Worm (Caenorhabditis elegans): ENCODE results near the gene R05A10.8.

The R05A10.8 gene

ce11 chrIV:14137063-14137462 lies 20.9 kb downstream of the R05A10.8 start, which contains the start of gene srz-31:
Gene srz-31, plus strand, starts transcription at chrIV:14137363.
- TF ChIP-seq unc-62 (GFP tag; optimal IDR thresholded peaks at IDR 0.05), result no peak

ce11 chrIV:14133400-14133799 lies 24.6 kb downstream of the R05A10.8 start:
- no peak for TF ChIP-seq unc-62 (GFP tag; optimal IDR thresholded peaks at IDR 0.05)

ce11 chrIV:14131770-14132169 lies 26.2 kb downstream of the R05A10.8 start, which contains the start of gene srz-59:
Gene srz-59, plus strand, starts transcription at chrIV:14132070.
- no peak for TF ChIP-seq unc-62 (GFP tag; optimal IDR thresholded peaks at IDR 0.05)

ce11 chrIV:14129091-14129490 lies 28.9 kb downstream of the R05A10.8 start, which contains the start of gene srz-42:
Gene srz-42, plus strand, starts transcription at chrIV:14129391.
- no peak for TF ChIP-seq unc-62 (GFP tag; optimal IDR thresholded peaks at IDR 0.05)

- no peak for TF ChIP-seq unc-62 (GFP tag; optimal IDR thresholded peaks at IDR 0.05)
These were observed 30.0 kb downstream of the R05A10.8 start, which contains the start of gene H12I19.115 for ce11 chrIV:14127805-14128610. Gene H12I19.115, minus strand, starts transcription at chrIV:14127855.

ce11 chrIV:14123956-14124355 lies 34.0 kb downstream of the R05A10.8 start, which contains the start of gene nkcc-1:
Gene nkcc-1, minus strand, starts transcription at chrIV:14124056.
- TF ChIP-seq unc-62 (GFP tag; optimal IDR thresholded peaks at IDR 0.05), result no peak

- no peak for TF ChIP-seq unc-62 (GFP tag; optimal IDR thresholded peaks at IDR 0.05)
These were observed 38.7 kb downstream of the R05A10.8 start for ce11 chrIV:14119327-14119726.

ce11 chrIV:14115556-14115955 lies 42.4 kb downstream of the R05A10.8 start:
- no peak for TF ChIP-seq unc-62 (GFP tag; optimal IDR thresholded peaks at IDR 0.05)

- TF ChIP-seq unc-62 (GFP tag; optimal IDR thresholded peaks at IDR 0.05), result no peak
These were observed 42.9 kb downstream of the R05A10.8 start for ce11 chrIV:14115045-14115444.

ce11 chrIV:14114357-14114756 lies 43.6 kb downstream of the R05A10.8 start:
- no peak for TF ChIP-seq unc-62 (GFP tag; optimal IDR thresholded peaks at IDR 0.05)

ce11 chrIV:14113621-14114020 lies 44.4 kb downstream of the R05A10.8 start:
- no peak for TF ChIP-seq unc-62 (GFP tag; optimal IDR thresholded peaks at IDR 0.05)

- no peak for TF ChIP-seq unc-62 (GFP tag; optimal IDR thresholded peaks at IDR 0.05)
These were observed 50.3 kb downstream of the R05A10.8 start for ce11 chrIV:14107647-14108046.

ce11 chrIV:14106274-14106673 lies 51.7 kb downstream of the R05A10.8 start, which contains the start of gene ins-34:
Gene ins-34, plus strand, starts transcription at chrIV:14106574.
- TF ChIP-seq unc-62 (GFP tag; optimal IDR thresholded peaks at IDR 0.05), result no peak

Measured in whole organism, dauer.